Worm (Caenorhabditis elegans): ENCODE measurements around the gene fbxa-5.

DNA sequence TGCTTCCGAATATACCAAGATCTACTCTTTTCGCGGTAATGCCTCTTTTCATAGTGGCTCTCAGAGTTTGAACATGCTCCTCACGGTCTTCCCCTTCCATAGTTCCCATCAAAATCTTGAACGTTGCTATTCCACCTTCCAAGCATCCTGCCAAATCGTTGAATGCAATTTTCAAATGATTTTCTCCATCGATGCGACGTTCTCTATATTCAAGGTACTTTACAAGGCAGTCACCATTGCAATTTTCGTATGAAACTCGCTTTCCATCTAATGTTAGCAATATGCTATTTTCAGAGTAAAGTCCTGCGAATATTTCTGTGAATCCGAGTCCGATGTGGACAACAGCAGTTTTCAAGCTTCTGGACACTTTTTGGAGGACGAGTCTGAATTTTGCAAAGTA, 25.9 kb downstream of the fbxa-5 start:
- TF ChIP-seq T22C8.4 (GFP tag; IDR thresholded peaks at IDR 0.05) (no peak), ref-1 (GFP tag; conservative IDR thresholded peaks at IDR 0.05) (no peak), flt-1 (GFP tag; IDR thresholded peaks at IDR 0.05) (no peak), klf-2 (GFP tag; conservative IDR thresholded peaks at IDR 0.05) (no peak), ztf-29 (GFP tag; IDR thresholded peaks at IDR 0.05) (no peak), tab-1 (GFP tag; IDR thresholded peaks at IDR 0.05) (no peak), cog-1 (tag; optimal IDR thresholded peaks at IDR 0.05) (no peak)

All from whole organism, midembryonic.